Worm (Caenorhabditis elegans) whole organism, L4 larva: ENCODE results near the gene enol-1.

Experiments
- aly-2 ChIP-seq: sonication (generic microtip); optimal IDR thresholded peaks from 2 replicates; lab custom pipeline; 2018; ENCODE audit warnings: missing biosample characterization, missing genetic modification characterization
- duxl-1 ChIP-seq: sonication (generic microtip); optimal IDR thresholded peaks from 2 replicates; lab custom pipeline; 2016; ENCODE audit warnings: mild to moderate bottlenecking, missing genetic modification characterization, moderate library complexity, missing compliant biosample characterization; ENCODE audit not compliant: poor library complexity
- dve-1 ChIP-seq: sonication (generic microtip); optimal IDR thresholded peaks from 2 replicates; lab custom pipeline; 2017; ENCODE audit warnings: antibody characterized with exemption, mild to moderate bottlenecking, missing genetic modification characterization, missing compliant biosample characterization; ENCODE audit not compliant: insufficient read depth
- hmg-1.1 ChIP-seq: fragments of 200-800 bp; sonication (Bioruptor generic); IDR thresholded peaks from 2 replicates; pipeline ENCODE4 v1.3.6; 2022; ENCODE audit warnings: missing genetic modification reagents, missing genetic modification characterization, missing compliant biosample characterization
- lin-15B ChIP-seq: fragments of 150-350 bp; sonication (generic microtip); optimal IDR thresholded peaks from 3 replicates; lab custom pipeline; 2014; ENCODE audit warnings: missing biosample characterization, missing genetic modification characterization
- nhr-237 ChIP-seq: sonication (generic microtip); optimal IDR thresholded peaks from 2 replicates; lab custom pipeline; 2017; ENCODE audit warnings: missing biosample characterization, missing genetic modification characterization
- nhr-76 ChIP-seq: fragments of 150-350 bp; optimal IDR thresholded peaks from 2 replicates; lab custom pipeline; 2014; ENCODE audit warnings: missing biosample characterization, missing genetic modification characterization
- tra-1 ChIP-seq: fragments of 200-800 bp; sonication (Bioruptor generic); IDR thresholded peaks from 2 replicates; pipeline ENCODE4 v1.3.6; 2022; ENCODE audit warnings: missing genetic modification reagents, missing genetic modification characterization, missing compliant biosample characterization
- unc-62 ChIP-seq, 3 experiments: fragments of 150-350 bp in 1 of 3; sonication (generic microtip); optimal IDR thresholded peaks in 2 of 3; peaks in 1 of 3; 1 replicate in 1 of 3; 2 replicates in 2 of 3; lab custom pipeline; 2014 to 2017; ENCODE audit warnings: missing biosample characterization in 3 of 3, missing genetic modification characterization in 3 of 3, missing genetic modification reagents in 3 of 3, missing genotype in 1 of 3

ce11 chrII:8929771-8930170 is 1.0 kb upstream of the enol-1 start, which contains the start of gene mrpl-50:
- TF ChIP-seq aly-2 (tag; lab: Kevin White, UChicago) (no peak), unc-62 (GFP tag; optimal IDR thresholded peaks at IDR 0.05 in 1 of 2; lab: Kevin White, UChicago) (no peak), unc-62 (tag; optimal IDR thresholded peaks at IDR 0.05; lab: Kevin White, UChicago) (no peak), dve-1 (tag; lab: Kevin White, UChicago) (no peak), hmg-1.1 (GFP tag; lab: Robert Waterston, UW) (no peak), lin-15B (tag; lab: Kevin White, UChicago) (no peak), tra-1 (GFP tag; lab: Robert Waterston, UW) (no peak), duxl-1 (tag; lab: Kevin White, UChicago) (no peak), nhr-76 (no peak), nhr-237 (tag; lab: Kevin White, UChicago) (no peak)
